Worm (Caenorhabditis elegans): ENCODE measurements around the gene dnj-14.

Gene dnj-14

DNA sequence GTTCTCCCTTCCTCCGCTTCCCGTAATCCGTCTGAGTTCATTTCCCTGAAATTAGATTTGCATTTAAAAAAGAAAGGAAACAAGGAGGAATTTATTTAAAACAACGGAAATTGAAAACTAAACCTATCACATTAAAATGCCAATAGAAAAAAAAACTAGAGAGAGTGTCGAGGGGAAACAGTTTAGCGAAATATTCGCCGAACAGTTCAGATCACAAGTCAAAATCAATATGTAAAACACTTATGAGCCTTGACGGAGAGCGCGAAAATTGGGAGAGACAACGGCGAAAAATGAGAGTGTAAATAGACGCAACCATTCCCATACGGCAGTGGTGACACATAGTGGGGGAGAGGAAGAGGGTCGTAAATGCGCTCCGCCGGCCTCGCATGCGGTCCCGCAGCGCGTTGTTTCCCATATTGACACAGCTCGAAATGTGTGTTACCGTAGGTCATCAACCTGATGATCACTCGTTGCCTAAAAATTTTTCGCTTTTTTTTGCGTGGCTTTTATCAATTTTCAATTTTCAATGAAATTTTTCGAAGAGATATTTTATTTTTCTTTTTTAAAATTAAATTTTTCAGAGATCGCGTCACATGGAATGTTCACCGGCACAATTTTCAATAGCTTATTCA, at the start of gene dnj-14, which contains the start of gene glit-1:
TSS of gene dnj-14 (minus strand) at position 51 of the 632 bp plus-strand sequence.
TSS of gene glit-1 (plus strand) at position 582 of the 632 bp plus-strand sequence.
- peak; percentile 88 for TF ChIP-seq rbr-2 (tag; optimal IDR thresholded peaks at IDR 0.05)
- TF ChIP-seq nhr-102 (tag; optimal IDR thresholded peaks at IDR 0.05) = peak; percentile 64
- no peak for TF ChIP-seq nhr-76 (tag; optimal IDR thresholded peaks at IDR 0.05)
- TF ChIP-seq dmd-8 (GFP tag; IDR thresholded peaks at IDR 0.05) = no peak
- no peak for TF ChIP-seq skn-1 (tag; optimal IDR thresholded peaks at IDR 0.05)
- no peak for TF ChIP-seq F44E2.7 (GFP tag; IDR thresholded peaks at IDR 0.05)
- TF ChIP-seq cey-2 (tag; optimal IDR thresholded peaks at IDR 0.05; ENCODE audit: borderline replicate concordance, insufficient read depth) = no peak
- TF ChIP-seq unc-39 (tag; optimal IDR thresholded peaks at IDR 0.05) = no peak
- 0 out of 4 replicates have a peak, but pooled peaks of 1 of the 2 experiments have one; percentile 40 for TF ChIP-seq madf-5 (GFP tag; IDR thresholded peaks at IDR 0.05)
- peak; percentile 91 for TF ChIP-seq lin-38 (GFP tag; IDR thresholded peaks at IDR 0.05)
- TF ChIP-seq ama-1 (optimal IDR thresholded peaks at IDR 0.05) = peak; percentile 16
- no peak for TF ChIP-seq daf-12 (tag; optimal IDR thresholded peaks at IDR 0.05)
- peak; percentile 57; the same call in 1 of the 2 replicates for TF ChIP-seq vab-7 (GFP tag; IDR thresholded peaks at IDR 0.05)
- peak; percentile 85 for TF ChIP-seq nhr-42 (GFP tag; IDR thresholded peaks at IDR 0.05)
- TF ChIP-seq saeg-2 (GFP tag; IDR thresholded peaks at IDR 0.05) = peak; percentile 80
- peak; percentile 49 for TF ChIP-seq spr-1 (tag; optimal IDR thresholded peaks at IDR 0.05)
- TF ChIP-seq lir-3 (tag; optimal IDR thresholded peaks at IDR 0.05) = no peak
- no peak for TF ChIP-seq zag-1 (tag; optimal IDR thresholded peaks at IDR 0.05)
- peak; percentile 82 for TF ChIP-seq nhr-6 (tag; optimal IDR thresholded peaks at IDR 0.05)
- TF ChIP-seq ceh-44 (GFP tag; IDR thresholded peaks at IDR 0.05) = no peak
- TF ChIP-seq hif-1 (tag; optimal IDR thresholded peaks at IDR 0.05) = peak in 1 of 2 experiments; percentile 85
- no peak for TF ChIP-seq ZK337.2 (GFP tag; IDR thresholded peaks at IDR 0.05)
- TF ChIP-seq Y75B8A.6 (GFP tag; IDR thresholded peaks at IDR 0.05) = no peak
- no peak for TF ChIP-seq Y48G9A.11 (GFP tag; IDR thresholded peaks at IDR 0.05)
- TF ChIP-seq mdl-1 (tag; optimal IDR thresholded peaks at IDR 0.05) = peak; percentile 21 to 91
- TF ChIP-seq ceh-32 (tag; optimal IDR thresholded peaks at IDR 0.05; ENCODE audit: poor library complexity) = no peak
- no peak for TF ChIP-seq egl-27 (tag; optimal IDR thresholded peaks at IDR 0.05)
- no peak for TF ChIP-seq aly-2 (tag; optimal IDR thresholded peaks at IDR 0.05)
- TF ChIP-seq zfp-2 (tag; optimal IDR thresholded peaks at IDR 0.05) = peak; percentile 15
- TF ChIP-seq daf-16 (GFP tag; optimal IDR thresholded peaks at IDR 0.05) = peak; percentile 33 to 46
- peak; percentile 96 for TF ChIP-seq daf-16 (tag; optimal IDR thresholded peaks at IDR 0.05)
- TF ChIP-seq lin-15B (tag; optimal IDR thresholded peaks at IDR 0.05) = peak; percentile 18
- TF ChIP-seq lim-7 (GFP tag; IDR thresholded peaks at IDR 0.05) = 0 out of 2 replicates have a peak, but pooled peaks have one; percentile 11
- TF ChIP-seq dpl-1 (GFP tag; optimal IDR thresholded peaks at IDR 0.05) = peak; percentile 76
- TF ChIP-seq fos-1 (tag; optimal IDR thresholded peaks at IDR 0.05) = no peak
- peak; percentile 80 for TF ChIP-seq duxl-1 (tag; optimal IDR thresholded peaks at IDR 0.05; ENCODE audit: poor library complexity)
- peak; percentile 99 for TF ChIP-seq aha-1 (tag)
- TF ChIP-seq nhr-237 (tag; optimal IDR thresholded peaks at IDR 0.05) = no peak
- TF ChIP-seq lin-39 (tag; optimal IDR thresholded peaks at IDR 0.05) = no peak
- TF ChIP-seq nhr-111 (GFP tag; optimal IDR thresholded peaks at IDR 0.05) = no peak
- TF ChIP-seq mep-1 (tag; optimal IDR thresholded peaks at IDR 0.05) = peak; percentile 94
- TF ChIP-seq F49E8.2 (tag; optimal IDR thresholded peaks at IDR 0.05; ENCODE audit: borderline replicate concordance) = no peak
- peak; percentile 54 for TF ChIP-seq fkh-10 (GFP tag; optimal IDR thresholded peaks at IDR 0.05)
- peak; percentile 82 for TF ChIP-seq T26A8.4 (GFP tag; IDR thresholded peaks at IDR 0.05)
- no peak for TF ChIP-seq zip-2 (tag; optimal IDR thresholded peaks at IDR 0.05)
- TF ChIP-seq lin-13 (GFP tag; optimal IDR thresholded peaks at IDR 0.05) = peak; percentile 87
- TF ChIP-seq mes-2 (tag; optimal IDR thresholded peaks at IDR 0.05; ENCODE audit: poor library complexity, severe bottlenecking) = peak; percentile 90
- TF ChIP-seq dmd-6 (GFP tag; IDR thresholded peaks at IDR 0.05) = peak; percentile 89
- peak; percentile 57; the same call in 1 of the 2 replicates for TF ChIP-seq dmd-9 (GFP tag; IDR thresholded peaks at IDR 0.05)
- peak; percentile 66; the same call in 1 of the 2 replicates for TF ChIP-seq egl-43 (GFP tag; IDR thresholded peaks at IDR 0.05)
- TF ChIP-seq hmg-1.1 (GFP tag; IDR thresholded peaks at IDR 0.05) = peak; percentile 88

All from whole organism, L4 larva.